Worm (Caenorhabditis elegans): ENCODE data around the gene lys-4.

The lys-4 gene

ce11 chrIV:11635437-11636408 lies 12.7 kb upstream of the lys-4 start, which contains the start of gene mars-1:
Gene mars-1, minus strand, starts transcription at chrIV:11635487.
- no peak for TF ChIP-seq F49E8.2 (tag; optimal IDR thresholded peaks at IDR 0.05; ENCODE audit: borderline replicate concordance)
- TF ChIP-seq ztf-11 (tag; optimal IDR thresholded peaks at IDR 0.05) = no peak
- TF ChIP-seq ama-1 (optimal IDR thresholded peaks at IDR 0.05) = no peak
- no peak for TF ChIP-seq ZK546.5 (tag; optimal IDR thresholded peaks at IDR 0.05)
- TF ChIP-seq dve-1 (tag; optimal IDR thresholded peaks at IDR 0.05; ENCODE audit: insufficient read depth) = peak; percentile 45
- no peak for TF ChIP-seq dmd-8 (GFP tag; IDR thresholded peaks at IDR 0.05)
- no peak for TF ChIP-seq jun-1 (tag; optimal IDR thresholded peaks at IDR 0.05)
- TF ChIP-seq nhr-42 (GFP tag; IDR thresholded peaks at IDR 0.05) = no peak
- no peak for TF ChIP-seq snpc-1.2 (GFP tag; IDR thresholded peaks at IDR 0.05)
- TF ChIP-seq fkh-10 (GFP tag; optimal IDR thresholded peaks at IDR 0.05) = no peak
- peak in 1 of 2 experiments; percentile 74 for TF ChIP-seq hif-1 (tag; optimal IDR thresholded peaks at IDR 0.05)
- TF ChIP-seq zfp-2 (tag; optimal IDR thresholded peaks at IDR 0.05) = no peak
- TF ChIP-seq gei-8 (GFP tag; optimal IDR thresholded peaks at IDR 0.05) = no peak
- no peak for TF ChIP-seq nhr-237 (tag; optimal IDR thresholded peaks at IDR 0.05)
- TF ChIP-seq ceh-20 (GFP tag; IDR thresholded peaks at IDR 0.05) = no peak
- TF ChIP-seq lsy-2 (tag; optimal IDR thresholded peaks at IDR 0.05) = peak; percentile 12 to 80
- no peak for TF ChIP-seq mxl-2 (GFP tag; conservative IDR thresholded peaks at IDR 0.05)
- no peak for TF ChIP-seq F44E2.7 (GFP tag; IDR thresholded peaks at IDR 0.05)
- TF ChIP-seq lim-7 (GFP tag; IDR thresholded peaks at IDR 0.05) = no peak
- peak; percentile 36; the same call in 1 of the 2 replicates for TF ChIP-seq dmd-9 (GFP tag; IDR thresholded peaks at IDR 0.05)
- no peak for TF ChIP-seq sdz-12 (GFP tag; optimal IDR thresholded peaks at IDR 0.05)
- no peak for TF ChIP-seq nhr-77 (tag; optimal IDR thresholded peaks at IDR 0.05)
- TF ChIP-seq ceh-44 (GFP tag; IDR thresholded peaks at IDR 0.05) = 0 out of 2 replicates have a peak, but pooled peaks have one; percentile 33
- TF ChIP-seq zfp-3 (GFP tag; conservative IDR thresholded peaks at IDR 0.05) = no peak
- no peak for TF ChIP-seq ctbp-1 (GFP tag; IDR thresholded peaks at IDR 0.05)
- no peak for TF ChIP-seq vab-7 (GFP tag; IDR thresholded peaks at IDR 0.05)
- TF ChIP-seq mdl-1 (tag; optimal IDR thresholded peaks at IDR 0.05) = peak in 1 of 2 experiments; percentile 15
- no peak for TF ChIP-seq ceh-62 (tag; optimal IDR thresholded peaks at IDR 0.05)
- TF ChIP-seq nhr-41 (GFP tag; IDR thresholded peaks at IDR 0.05) = no peak
- TF ChIP-seq Y75B8A.6 (GFP tag; IDR thresholded peaks at IDR 0.05) = no peak
- no peak for TF ChIP-seq ZK337.2 (GFP tag; IDR thresholded peaks at IDR 0.05)
- peak; percentile 64 for TF ChIP-seq hlh-30 (tag; optimal IDR thresholded peaks at IDR 0.05; ENCODE audit: insufficient read depth)
- no peak for TF ChIP-seq lin-29 (GFP tag; IDR thresholded peaks at IDR 0.05)
- no peak for TF ChIP-seq daf-12 (tag; optimal IDR thresholded peaks at IDR 0.05)
- TF ChIP-seq lin-39 (tag; optimal IDR thresholded peaks at IDR 0.05) = no peak
- TF ChIP-seq zip-2 (tag; optimal IDR thresholded peaks at IDR 0.05) = no peak
- TF ChIP-seq daf-8 (GFP tag; IDR thresholded peaks at IDR 0.05) = no peak
- TF ChIP-seq hlh-11 (tag; optimal IDR thresholded peaks at IDR 0.05) = peak; percentile 64
- TF ChIP-seq ceh-82 (tag; optimal IDR thresholded peaks at IDR 0.05) = no peak
- no peak for TF ChIP-seq nhr-6 (tag; optimal IDR thresholded peaks at IDR 0.05)
- no peak for TF ChIP-seq ces-1 (GFP tag; optimal IDR thresholded peaks at IDR 0.05)
- TF ChIP-seq dpl-1 (GFP tag; optimal IDR thresholded peaks at IDR 0.05) = peak; percentile 62
- no peak for TF ChIP-seq ztf-7 (tag; optimal IDR thresholded peaks at IDR 0.05)
- TF ChIP-seq tag-97 (GFP tag; IDR thresholded peaks at IDR 0.05) = no peak
- no peak for TF ChIP-seq pqm-1 (tag; optimal IDR thresholded peaks at IDR 0.05)
- TF ChIP-seq Y5F2A.4 (GFP tag; optimal IDR thresholded peaks at IDR 0.05) = no peak
- peak; percentile 33 for TF ChIP-seq F37D6.2 (tag; optimal IDR thresholded peaks at IDR 0.05)
- TF ChIP-seq nhr-10 (tag; optimal IDR thresholded peaks at IDR 0.05) = no peak
- TF ChIP-seq tra-1 (GFP tag; IDR thresholded peaks at IDR 0.05) = no peak
- TF ChIP-seq mep-1 (tag; optimal IDR thresholded peaks at IDR 0.05) = peak; percentile 78

Data from whole organism, L4 larva.